Fruit fly (Drosophila melanogaster) whole organism, wandering third instar larva: ENCODE results near the gene CG15549.

ENCODE experiments used
- Mio ChIP-seq: sonication (Bioruptor generic); optimal IDR thresholded peaks from 2 replicates; lab custom pipeline; 2016; ENCODE audit warnings: missing biosample characterization, missing genetic modification characterization
- Myc ChIP-seq: fragments of >200 bp; optimal IDR thresholded peaks from 2 replicates; lab custom pipeline; 2017
- OdsH ChIP-seq: fragments of 200-800 bp; sonication (Bioruptor generic); optimal IDR thresholded peaks from 2 replicates; lab custom pipeline; 2016; ENCODE audit warnings: missing biosample characterization, mild to moderate bottlenecking, missing genetic modification characterization
- fru ChIP-seq: fragments of 200-800 bp; sonication (Bioruptor generic); optimal IDR thresholded peaks from 3 replicates; lab custom pipeline; 2016; ENCODE audit warnings: missing biosample characterization, mild to moderate bottlenecking, missing genetic modification characterization
- lola ChIP-seq: fragments of >200 bp; optimal IDR thresholded peaks from 2 replicates; lab custom pipeline; 2017; ENCODE audit warnings: missing biosample characterization, missing genetic modification characterization
- psq ChIP-seq: fragments of 200-800 bp; sonication (Bioruptor generic); optimal IDR thresholded peaks from 3 replicates; lab custom pipeline; 2017; ENCODE audit warnings: missing biosample characterization, mild to moderate bottlenecking, missing genetic modification characterization, moderate library complexity

dm6 chr3R:30964220-30964619 lies 27.9 kb upstream of the CG15549 start, which contains the start of gene Ctr1C:
- TF ChIP-seq Mio (GFP tag; lab: Kevin White, UChicago) (no peak), Myc (no peak), psq (GFP tag; lab: Kevin White, UChicago) (no peak), lola (GFP tag; lab: Kevin White, UChicago) (no peak), OdsH (GFP tag; lab: Kevin White, UChicago) (no peak), fru (GFP tag; lab: Kevin White, UChicago) (no peak)
